Worm (Caenorhabditis elegans) whole organism, L4 larva: ENCODE results near the gene ZC204.14.

Experiments
- D1046.2 ChIP-seq: fragments of 200-800 bp; sonication (Bioruptor generic); IDR thresholded peaks from 2 replicates; pipeline ENCODE4 v1.3.6; 2022; ENCODE audit warnings: missing genetic modification characterization, missing compliant biosample characterization
- F49E8.2 ChIP-seq: sonication (generic microtip); optimal IDR thresholded peaks from 2 replicates; lab custom pipeline; 2016; ENCODE audit warnings: missing compliant biosample characterization, mild to moderate bottlenecking, missing genetic modification characterization, borderline replicate concordance
- T26A8.4 ChIP-seq: fragments of 200-800 bp; sonication (Bioruptor generic); IDR thresholded peaks from 2 replicates; pipeline ENCODE4 v1.3.6; 2022; ENCODE audit warnings: missing genetic modification characterization, missing compliant biosample characterization
- Y48G9A.11 ChIP-seq: fragments of 200-800 bp; sonication (Bioruptor generic); IDR thresholded peaks from 2 replicates; pipeline ENCODE4 v1.3.6; 2022; ENCODE audit warnings: missing genetic modification reagents, missing genetic modification characterization, missing compliant biosample characterization
- aha-1 ChIP-seq: fragments of 150-350 bp; peaks from one replicate; lab custom pipeline; 2014; ENCODE audit warnings: missing biosample characterization, missing genetic modification characterization
- ceh-44 ChIP-seq: fragments of 200-800 bp; sonication (Bioruptor generic); IDR thresholded peaks from 2 replicates; pipeline ENCODE4 v1.3.6; 2022; ENCODE audit warnings: missing genetic modification reagents, missing genetic modification characterization, missing compliant biosample characterization
- ctbp-1 ChIP-seq: fragments of 200-800 bp; sonication (Bioruptor generic); IDR thresholded peaks from 2 replicates; pipeline ENCODE4 v1.3.6; 2022; ENCODE audit warnings: missing genetic modification reagents, missing genetic modification characterization, missing compliant biosample characterization
- daf-19 ChIP-seq: fragments of 200-800 bp; sonication (Bioruptor generic); conservative IDR thresholded peaks from 2 replicates; pipeline ENCODE4 v1.3.6; 2022; ENCODE audit warnings: missing genetic modification characterization, missing compliant biosample characterization
- daf-8 ChIP-seq: fragments of 200-800 bp; sonication (Bioruptor generic); IDR thresholded peaks from 2 replicates; pipeline ENCODE4 v1.3.6; 2022; ENCODE audit warnings: missing genetic modification characterization, missing compliant biosample characterization
- dmd-6 ChIP-seq: fragments of 200-800 bp; sonication (Bioruptor generic); IDR thresholded peaks from 2 replicates; pipeline ENCODE4 v1.3.6; 2022; ENCODE audit warnings: missing genetic modification reagents, missing genetic modification characterization, missing compliant biosample characterization
- duxl-1 ChIP-seq: sonication (generic microtip); optimal IDR thresholded peaks from 2 replicates; lab custom pipeline; 2016; ENCODE audit warnings: mild to moderate bottlenecking, missing genetic modification characterization, moderate library complexity, missing compliant biosample characterization; ENCODE audit not compliant: poor library complexity
- egl-27 ChIP-seq: sonication (generic microtip); optimal IDR thresholded peaks from 3 replicates; lab custom pipeline; 2017; ENCODE audit warnings: missing biosample characterization, missing genetic modification reagents, missing genetic modification characterization
- hif-1 ChIP-seq, 2 experiments: sonication (generic microtip); optimal IDR thresholded peaks; 2 replicates each; lab custom pipeline; 2016 to 2017; ENCODE audit warnings: missing compliant biosample characterization in 2 of 2, missing genetic modification characterization in 2 of 2, missing genetic modification reagents in 2 of 2, missing genotype in 2 of 2, mild to moderate bottlenecking in 1 of 2
- hlh-11 ChIP-seq: fragments of 200-800 bp; sonication (Bioruptor generic); optimal IDR thresholded peaks from 2 replicates; lab custom pipeline; 2018; ENCODE audit warnings: mild to moderate bottlenecking, missing genetic modification characterization, missing compliant biosample characterization
- hmg-1.1 ChIP-seq: fragments of 200-800 bp; sonication (Bioruptor generic); IDR thresholded peaks from 2 replicates; pipeline ENCODE4 v1.3.6; 2022; ENCODE audit warnings: missing genetic modification reagents, missing genetic modification characterization, missing compliant biosample characterization
- lin-13 ChIP-seq: fragments of 150-350 bp; optimal IDR thresholded peaks from 2 replicates; lab custom pipeline; 2014; ENCODE audit warnings: missing biosample characterization, missing genetic modification reagents, missing genetic modification characterization
- madf-9 ChIP-seq: fragments of 200-800 bp; sonication (Bioruptor generic); conservative IDR thresholded peaks from 2 replicates; pipeline ENCODE4 v1.3.6; 2022; ENCODE audit warnings: missing genetic modification reagents, missing genetic modification characterization, missing compliant biosample characterization
- mdl-1 ChIP-seq, 2 experiments: fragments of 150-350 bp in 1 of 2; sonication (generic microtip) in 1 of 2; optimal IDR thresholded peaks; 2 replicates each; lab custom pipeline; 2014 to 2017; ENCODE audit warnings: missing biosample characterization in 2 of 2, missing genetic modification characterization in 2 of 2
- mes-2 ChIP-seq: sonication (generic microtip); optimal IDR thresholded peaks from 2 replicates; lab custom pipeline; 2016; ENCODE audit warnings: missing genotype, mild to moderate bottlenecking, missing genetic modification characterization, missing compliant biosample characterization; ENCODE audit not compliant: poor library complexity, severe bottlenecking
- mxl-3 ChIP-seq: fragments of 200-800 bp; sonication (Bioruptor generic); optimal IDR thresholded peaks from 2 replicates; lab custom pipeline; 2018; ENCODE audit warnings: mild to moderate bottlenecking, missing genetic modification characterization, missing compliant biosample characterization
- nhr-10 ChIP-seq: fragments of 150-350 bp; optimal IDR thresholded peaks from 2 replicates; lab custom pipeline; 2014; ENCODE audit warnings: missing biosample characterization, missing genetic modification characterization
- nhr-102 ChIP-seq: sonication (generic microtip); optimal IDR thresholded peaks from 2 replicates; lab custom pipeline; 2016; ENCODE audit warnings: mild to moderate bottlenecking, missing genetic modification characterization, moderate library complexity, missing compliant biosample characterization
- nhr-237 ChIP-seq: sonication (generic microtip); optimal IDR thresholded peaks from 2 replicates; lab custom pipeline; 2017; ENCODE audit warnings: missing biosample characterization, missing genetic modification characterization
- nhr-28 ChIP-seq: fragments of 150-350 bp; optimal IDR thresholded peaks from 2 replicates; lab custom pipeline; 2014; ENCODE audit warnings: missing biosample characterization, missing genetic modification characterization
- nhr-41 ChIP-seq: fragments of 200-800 bp; sonication (Bioruptor generic); IDR thresholded peaks from 2 replicates; pipeline ENCODE4 v1.3.6; 2022; ENCODE audit warnings: missing genetic modification reagents, missing genetic modification characterization, missing compliant biosample characterization
- nhr-48 ChIP-seq: sonication (generic microtip); optimal IDR thresholded peaks from 2 replicates; lab custom pipeline; 2016; ENCODE audit warnings: mild to moderate bottlenecking, missing genetic modification characterization, missing compliant biosample characterization
- pqm-1 ChIP-seq: sonication (generic microtip); optimal IDR thresholded peaks from 2 replicates; lab custom pipeline; 2017; ENCODE audit warnings: missing biosample characterization, missing genetic modification characterization
- rbr-2 ChIP-seq: sonication (generic microtip); optimal IDR thresholded peaks from 2 replicates; lab custom pipeline; 2016; ENCODE audit warnings: missing genotype, missing genetic modification characterization, missing compliant biosample characterization
- saeg-2 ChIP-seq: fragments of 200-800 bp; sonication (Bioruptor generic); IDR thresholded peaks from 2 replicates; pipeline ENCODE4 v1.3.6; 2022; ENCODE audit warnings: missing genetic modification reagents, missing genetic modification characterization, missing compliant biosample characterization
- sdz-12 ChIP-seq: fragments of 200-800 bp; sonication (Bioruptor generic); optimal IDR thresholded peaks from 2 replicates; lab custom pipeline; 2018; ENCODE audit warnings: mild to moderate bottlenecking, missing genetic modification characterization, missing compliant biosample characterization
- tra-1 ChIP-seq: fragments of 200-800 bp; sonication (Bioruptor generic); IDR thresholded peaks from 2 replicates; pipeline ENCODE4 v1.3.6; 2022; ENCODE audit warnings: missing genetic modification reagents, missing genetic modification characterization, missing compliant biosample characterization
- unc-62 ChIP-seq, 3 experiments: fragments of 150-350 bp in 1 of 3; sonication (generic microtip); optimal IDR thresholded peaks in 2 of 3; peaks in 1 of 3; 1 replicate in 1 of 3; 2 replicates in 2 of 3; lab custom pipeline; 2014 to 2017; ENCODE audit warnings: missing biosample characterization in 3 of 3, missing genetic modification characterization in 3 of 3, missing genetic modification reagents in 3 of 3, missing genotype in 1 of 3
- zip-2 ChIP-seq: fragments of 150-350 bp; optimal IDR thresholded peaks from 2 replicates; lab custom pipeline; 2014; ENCODE audit warnings: missing biosample characterization, missing genetic modification characterization

The ZC204.14 gene

ce11 chrII:1666025-1666424, 3.3 kb upstream of the ZC204.14 start, which contains the start of gene srlf-29:
TSS of gene srlf-29 (plus strand) at chrII:1666325.
- TF ChIP-seq F49E8.2 (no peak), ceh-44 (no peak), unc-62 (GFP tag; optimal IDR thresholded peaks at IDR 0.05 in 1 of 2; lab: Kevin White, UChicago) (peak in 1 of 2 experiments; percentile 49), unc-62 (tag; optimal IDR thresholded peaks at IDR 0.05; lab: Kevin White, UChicago) (no peak), nhr-237 (tag; lab: Kevin White, UChicago) (no peak), egl-27 (tag; lab: Kevin White, UChicago) (no peak)

DNA sequence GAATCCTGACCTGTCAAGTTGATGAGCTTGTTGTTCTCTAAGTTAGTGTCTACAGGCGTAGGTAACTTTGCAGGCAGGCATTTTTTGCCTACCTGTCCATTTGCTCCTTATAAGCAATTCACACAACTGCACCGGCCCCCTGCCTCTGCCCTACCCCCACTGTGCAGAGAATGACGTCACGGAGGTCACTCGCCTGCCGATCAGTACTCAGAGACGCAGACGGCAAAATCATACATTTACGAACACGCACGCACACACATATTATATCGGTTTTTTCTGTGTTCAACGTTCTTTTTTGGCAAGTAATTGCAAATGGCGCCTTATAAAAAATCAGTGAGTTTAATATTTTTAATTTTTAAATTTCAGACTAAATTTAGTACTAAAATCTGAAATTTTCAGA, 767 bp upstream of the ZC204.14 start, which contains the start of gene duxl-1:
Gene duxl-1 (plus strand): TSS at position 184 of the 400 bp plus-strand sequence.
- TF ChIP-seq daf-19 (GFP tag; lab: Robert Waterston, UW) = no peak
- peak; percentile 7 for TF ChIP-seq mxl-3 (GFP tag; lab: Kevin White, UChicago)
- peak; percentile 65 for TF ChIP-seq hlh-11 (tag; lab: Kevin White, UChicago)
- peak; percentile 71 for TF ChIP-seq mes-2 (tag; lab: Kevin White, UChicago)
- TF ChIP-seq saeg-2 (GFP tag; lab: Robert Waterston, UW) = no peak
- peak; percentile 16 for TF ChIP-seq pqm-1
- TF ChIP-seq rbr-2 (tag; lab: Kevin White, UChicago) = no peak
- TF ChIP-seq ctbp-1 (GFP tag; lab: Robert Waterston, UW) = no peak
- TF ChIP-seq hmg-1.1 = peak; percentile 33; the same call in 1 of the 2 replicates
- no peak for TF ChIP-seq madf-9 (GFP tag; lab: Robert Waterston, UW)
- TF ChIP-seq lin-13 (GFP tag; lab: Kevin White, UChicago) = no peak
- TF ChIP-seq duxl-1 (tag; lab: Kevin White, UChicago) = peak; percentile 88
- no peak for TF ChIP-seq daf-8 (GFP tag; lab: Robert Waterston, UW)
- TF ChIP-seq aha-1 = peak; percentile 93
- TF ChIP-seq nhr-102 (tag; lab: Kevin White, UChicago) = peak; percentile 11
- TF ChIP-seq nhr-10 (tag; lab: Kevin White, UChicago) = no peak
- TF ChIP-seq zip-2 (tag; lab: Kevin White, UChicago) = no peak
- TF ChIP-seq nhr-28 (tag; lab: Kevin White, UChicago) = peak; percentile 36
- peak; percentile 76 for TF ChIP-seq dmd-6 (GFP tag; lab: Robert Waterston, UW)
- TF ChIP-seq unc-62 (GFP tag; optimal IDR thresholded peaks at IDR 0.05 in 1 of 2; lab: Kevin White, UChicago) = peak in 1 of 2 experiments; percentile 81
- TF ChIP-seq unc-62 (tag; optimal IDR thresholded peaks at IDR 0.05; lab: Kevin White, UChicago) = no peak
- TF ChIP-seq sdz-12 (GFP tag; lab: Kevin White, UChicago) = no peak
- TF ChIP-seq nhr-41 (GFP tag; lab: Robert Waterston, UW) = peak; percentile 50; the same call in 1 of the 2 replicates
- TF ChIP-seq mdl-1 (tag; optimal IDR thresholded peaks at IDR 0.05; lab: Kevin White, UChicago) = peak in 1 of 2 experiments; percentile 2
- TF ChIP-seq hif-1 (tag; optimal IDR thresholded peaks at IDR 0.05; lab: Kevin White, UChicago) = peak in 1 of 2 experiments; percentile 86
- peak; percentile 6 for TF ChIP-seq nhr-48 (tag; lab: Kevin White, UChicago)
- TF ChIP-seq, all 104 proteins: peak for 15

- TF ChIP-seq duxl-1 (tag; lab: Kevin White, UChicago) (peak; percentile 51), mes-2 (tag; lab: Kevin White, UChicago) (peak; percentile 26), T26A8.4 (GFP tag; lab: Robert Waterston, UW) (0 out of 2 replicates have a peak, but pooled peaks have one; percentile 43), D1046.2 (GFP tag; lab: Robert Waterston, UW) (0 out of 2 replicates have a peak, but pooled peaks have one; percentile 24), tra-1 (GFP tag; lab: Robert Waterston, UW) (0 out of 2 replicates have a peak, but pooled peaks have one; percentile 16), Y48G9A.11 (peak; percentile 72), dmd-6 (GFP tag; lab: Robert Waterston, UW) (peak; percentile 23; the same call in 1 of the 2 replicates), hmg-1.1 (peak; percentile 49)
Observed at ce11 chrII:1661300-1661838, 1.4 kb downstream of the ZC204.14 start.
